Fruit fly (Drosophila melanogaster) whole organism, embryonic: ENCODE results near the gene CG44001.

ENCODE experiments used
- Abd-B ChIP-seq: fragments of 200-800 bp; sonication (Bioruptor generic); optimal IDR thresholded peaks from 2 replicates; lab custom pipeline; 2018; ENCODE audit warnings: missing biosample characterization, mild to moderate bottlenecking, missing genetic modification characterization, moderate library complexity
- Ada2b ChIP-seq: fragments of 200-800 bp; sonication (Bioruptor generic); IDR thresholded peaks from 2 replicates; pipeline ENCODE4 v1.3.6; 2022; ENCODE audit warnings: missing biosample characterization, missing genetic modification characterization
- Bgb ChIP-seq: fragments of 200-800 bp; sonication (Bioruptor generic); IDR thresholded peaks from 2 replicates; pipeline ENCODE4 v1.3.6; 2022; ENCODE audit warnings: missing biosample characterization, missing genetic modification characterization; ENCODE audit not compliant: partially characterized antibody
- CG10366 ChIP-seq: fragments of 200-800 bp; sonication (Bioruptor generic); IDR thresholded peaks from 2 replicates; pipeline ENCODE4 v1.3.6; 2022; ENCODE audit warnings: missing biosample characterization, missing genetic modification characterization
- CG11398 ChIP-seq: fragments of 200-800 bp; sonication (Bioruptor generic); optimal IDR thresholded peaks from 2 replicates; lab custom pipeline; 2016; ENCODE audit warnings: missing biosample characterization, missing genetic modification characterization
- CG11695 ChIP-seq: fragments of 200-800 bp; sonication (Bioruptor generic); IDR thresholded peaks from 3 replicates; pipeline ENCODE4 v1.3.6; 2022; ENCODE audit warnings: missing biosample characterization, missing genetic modification characterization
- CG12219 ChIP-seq: fragments of 200-800 bp; sonication (Bioruptor generic); optimal IDR thresholded peaks from 3 replicates; lab custom pipeline; 2018; ENCODE audit warnings: missing biosample characterization, mild to moderate bottlenecking, missing genetic modification characterization
- CG15601 ChIP-seq: fragments of 200-800 bp; sonication (Bioruptor generic); optimal IDR thresholded peaks from 3 replicates; lab custom pipeline; 2019; ENCODE audit warnings: missing biosample characterization, mild to moderate bottlenecking, missing genetic modification characterization, moderate library complexity
- CG17361 ChIP-seq: fragments of 200-800 bp; sonication (Bioruptor generic); IDR thresholded peaks from 3 replicates; pipeline ENCODE4 v1.3.6; 2022; ENCODE audit warnings: missing biosample characterization, missing genetic modification characterization
- CG2120 ChIP-seq: fragments of 200-800 bp; sonication (Bioruptor generic); optimal IDR thresholded peaks from 3 replicates; lab custom pipeline; 2016; ENCODE audit warnings: missing biosample characterization, missing genetic modification characterization
- CG31441 ChIP-seq: fragments of 200-800 bp; sonication (Bioruptor generic); IDR thresholded peaks from 2 replicates; pipeline ENCODE4 v1.3.6; 2022; ENCODE audit warnings: missing biosample characterization, missing genetic modification characterization
- CG43689 ChIP-seq: fragments of 200-800 bp; sonication (Bioruptor generic); IDR thresholded peaks from 2 replicates; pipeline ENCODE4 v1.3.6; 2022; ENCODE audit warnings: missing biosample characterization, missing genetic modification characterization
- CG4707 ChIP-seq: fragments of 200-800 bp; sonication (Bioruptor generic); optimal IDR thresholded peaks from 2 replicates; lab custom pipeline; 2018; ENCODE audit warnings: missing biosample characterization, mild to moderate bottlenecking, missing genetic modification characterization, moderate library complexity
- CG4854 ChIP-seq: fragments of 200-800 bp; sonication (Bioruptor generic); optimal IDR thresholded peaks from 2 replicates; lab custom pipeline; 2016; ENCODE audit warnings: missing biosample characterization, missing genetic modification characterization, inconsistent platforms
- CG7271 ChIP-seq: fragments of 200-800 bp; sonication (Bioruptor generic); optimal IDR thresholded peaks from 2 replicates; lab custom pipeline; 2018; ENCODE audit warnings: missing biosample characterization, mild to moderate bottlenecking, missing genetic modification characterization, moderate library complexity
- CG7357 ChIP-seq: fragments of 200-800 bp; sonication (Bioruptor generic); IDR thresholded peaks from 3 replicates; pipeline ENCODE4 v1.3.6; 2022; ENCODE audit warnings: missing biosample characterization, missing genetic modification characterization
- CG8924 ChIP-seq: fragments of 200-800 bp; optimal IDR thresholded peaks from 3 replicates; lab custom pipeline; 2019; ENCODE audit warnings: missing biosample characterization, mild to moderate bottlenecking, missing genetic modification characterization, moderate library complexity
- CG9817 ChIP-seq: fragments of 200-800 bp; sonication (Bioruptor generic); optimal IDR thresholded peaks from 2 replicates; lab custom pipeline; 2018; ENCODE audit warnings: missing biosample characterization, mild to moderate bottlenecking, missing genetic modification characterization, moderate library complexity
- CTCF ChIP-seq: fragments of 200-800 bp; sonication (Bioruptor generic); optimal IDR thresholded peaks from 2 replicates; lab custom pipeline; 2017; ENCODE audit warnings: missing biosample characterization, mild to moderate bottlenecking, missing genetic modification characterization, moderate library complexity
- Chrac-16 ChIP-seq: fragments of 200-800 bp; sonication (Bioruptor generic); optimal IDR thresholded peaks from 3 replicates; lab custom pipeline; 2016; ENCODE audit warnings: missing biosample characterization, missing genetic modification characterization
- CkIIα-i1 ChIP-seq: fragments of 200-800 bp; sonication (Bioruptor generic); IDR thresholded peaks from 2 replicates; pipeline ENCODE4 v1.3.6; 2022; ENCODE audit warnings: missing biosample characterization, missing genetic modification characterization
- Drgx ChIP-seq: fragments of 200-800 bp; sonication (Bioruptor generic); IDR thresholded peaks from 2 replicates; pipeline ENCODE4 v1.3.6; 2022; ENCODE audit warnings: missing biosample characterization, missing genetic modification characterization
- Gsc ChIP-seq: fragments of 200-800 bp; sonication (Bioruptor generic); IDR thresholded peaks from 2 replicates; pipeline ENCODE4 v1.3.6; 2022; ENCODE audit warnings: missing biosample characterization, missing genetic modification characterization
- NC2α ChIP-seq: fragments of 200-800 bp; sonication (Bioruptor generic); optimal IDR thresholded peaks from 2 replicates; lab custom pipeline; 2016; ENCODE audit warnings: missing biosample characterization, missing genetic modification characterization
- NC2β ChIP-seq: fragments of 200-800 bp; sonication (Bioruptor generic); optimal IDR thresholded peaks from 2 replicates; lab custom pipeline; 2016; ENCODE audit warnings: missing biosample characterization, missing genetic modification characterization
- PHDP ChIP-seq: fragments of 200-800 bp; sonication (Bioruptor generic); optimal IDR thresholded peaks from 3 replicates; lab custom pipeline; 2018; ENCODE audit warnings: missing biosample characterization, mild to moderate bottlenecking, missing genetic modification characterization, moderate library complexity
- Rfx ChIP-seq: fragments of 200-800 bp; sonication (Bioruptor generic); IDR thresholded peaks from 2 replicates; pipeline ENCODE4 v1.3.6; 2022; ENCODE audit warnings: missing biosample characterization, missing genetic modification characterization
- abd-A ChIP-seq: fragments of 200-800 bp; sonication (Bioruptor generic); optimal IDR thresholded peaks from 3 replicates; lab custom pipeline; 2019; ENCODE audit warnings: missing biosample characterization, mild to moderate bottlenecking, missing genetic modification characterization, moderate library complexity
- chif ChIP-seq, 2 experiments: fragments of 200-800 bp; sonication (Bioruptor generic); optimal IDR thresholded peaks; 3 replicates each; lab custom pipeline; 2016; ENCODE audit warnings: missing biosample characterization in 2 of 2, missing genetic modification characterization in 2 of 2
- da ChIP-seq: fragments of 200-800 bp; sonication (Bioruptor generic); optimal IDR thresholded peaks from 2 replicates; lab custom pipeline; 2016; ENCODE audit warnings: missing biosample characterization, missing genetic modification characterization
- dmrt99B ChIP-seq: fragments of 200-800 bp; sonication (Bioruptor generic); optimal IDR thresholded peaks from 2 replicates; lab custom pipeline; 2018; ENCODE audit warnings: missing biosample characterization, mild to moderate bottlenecking, missing genetic modification characterization, moderate library complexity
- en ChIP-seq: fragments of 200-800 bp; sonication (Bioruptor generic); optimal IDR thresholded peaks from 2 replicates; lab custom pipeline; 2016; ENCODE audit warnings: missing biosample characterization, missing genetic modification characterization
- grau ChIP-seq: fragments of 200-800 bp; optimal IDR thresholded peaks from 3 replicates; lab custom pipeline; 2019; ENCODE audit warnings: missing biosample characterization, mild to moderate bottlenecking, missing genetic modification characterization, moderate library complexity
- gro ChIP-seq: fragments of 200-800 bp; sonication (Bioruptor generic); optimal IDR thresholded peaks from 2 replicates; lab custom pipeline; 2016; ENCODE audit warnings: missing biosample characterization, missing genetic modification characterization
- ham ChIP-seq: fragments of 200-800 bp; sonication (Bioruptor generic); IDR thresholded peaks from 2 replicates; pipeline ENCODE4 v1.3.6; 2022; ENCODE audit warnings: missing biosample characterization, missing genetic modification characterization
- hb ChIP-seq: fragments of 200-800 bp; sonication (Bioruptor generic); IDR thresholded peaks from 3 replicates; pipeline ENCODE4 v1.3.6; 2022; ENCODE audit warnings: missing biosample characterization, missing genetic modification characterization; ENCODE audit not compliant: partially characterized antibody
- hth ChIP-seq: fragments of >200 bp; optimal IDR thresholded peaks from 2 replicates; lab custom pipeline; 2017; ENCODE audit warnings: inconsistent platforms
- insv ChIP-seq, 2 experiments: fragments of 200-800 bp; sonication (Bioruptor generic); optimal IDR thresholded peaks; 3 replicates each; lab custom pipeline; 2016 to 2018; ENCODE audit warnings: missing biosample characterization in 2 of 2, missing genetic modification characterization in 2 of 2
- lbe ChIP-seq: fragments of 200-800 bp; sonication (Bioruptor generic); optimal IDR thresholded peaks from 2 replicates; lab custom pipeline; 2016; ENCODE audit warnings: missing biosample characterization, mild to moderate bottlenecking, missing genetic modification characterization
- lilli ChIP-seq: fragments of 200-800 bp; sonication (Bioruptor generic); optimal IDR thresholded peaks from 3 replicates; lab custom pipeline; 2016; ENCODE audit warnings: missing biosample characterization, missing genetic modification characterization
- lmd ChIP-seq: fragments of 200-800 bp; sonication (Bioruptor generic); IDR thresholded peaks from 2 replicates; pipeline ENCODE4 v1.3.6; 2022; ENCODE audit warnings: missing biosample characterization, missing genetic modification characterization
- nerfin-2 ChIP-seq: fragments of 200-800 bp; sonication (Bioruptor generic); IDR thresholded peaks from 2 replicates; pipeline ENCODE4 v1.3.6; 2022; ENCODE audit warnings: missing biosample characterization, missing genetic modification characterization; ENCODE audit not compliant: partially characterized antibody
- pho ChIP-seq: fragments of 200-800 bp; sonication (Bioruptor generic); optimal IDR thresholded peaks from 2 replicates; lab custom pipeline; 2016; ENCODE audit warnings: missing biosample characterization, missing genetic modification characterization
- ranshi ChIP-seq: fragments of 200-800 bp; sonication (Bioruptor generic); IDR thresholded peaks from 2 replicates; pipeline ENCODE4 v1.3.6; 2022; ENCODE audit warnings: missing biosample characterization, missing genetic modification characterization
- row ChIP-seq: fragments of 200-800 bp; sonication (Bioruptor generic); IDR thresholded peaks from 3 replicates; pipeline ENCODE4 v1.3.6; 2022; ENCODE audit warnings: missing biosample characterization, missing genetic modification characterization
- sqz ChIP-seq: fragments of 200-800 bp; sonication (Bioruptor generic); optimal IDR thresholded peaks from 3 replicates; lab custom pipeline; 2018; ENCODE audit warnings: missing biosample characterization, mild to moderate bottlenecking, missing genetic modification characterization
- stwl ChIP-seq: fragments of 200-800 bp; sonication (Bioruptor generic); optimal IDR thresholded peaks from 3 replicates; lab custom pipeline; 2018; ENCODE audit warnings: missing biosample characterization, mild to moderate bottlenecking, missing genetic modification characterization, moderate library complexity
- sug ChIP-seq: fragments of 200-800 bp; optimal IDR thresholded peaks from 2 replicates; lab custom pipeline; 2019; ENCODE audit warnings: missing biosample characterization, mild to moderate bottlenecking, missing genetic modification characterization, moderate library complexity
- ttk ChIP-seq: fragments of 200-800 bp; sonication (Bioruptor generic); IDR thresholded peaks from 2 replicates; pipeline ENCODE4 v2.1.2; 2022; ENCODE audit warnings: missing biosample characterization, missing genetic modification characterization
- tx ChIP-seq: fragments of 200-800 bp; sonication (Bioruptor generic); optimal IDR thresholded peaks from 2 replicates; lab custom pipeline; 2016; ENCODE audit warnings: missing biosample characterization, missing genetic modification characterization
- zen2 ChIP-seq: fragments of 200-800 bp; sonication (Bioruptor generic); IDR thresholded peaks from 3 replicates; pipeline ENCODE4 v1.3.6; 2022; ENCODE audit warnings: missing biosample characterization, missing genetic modification characterization; ENCODE audit not compliant: partially characterized antibody

Gene CG44001

DNA sequence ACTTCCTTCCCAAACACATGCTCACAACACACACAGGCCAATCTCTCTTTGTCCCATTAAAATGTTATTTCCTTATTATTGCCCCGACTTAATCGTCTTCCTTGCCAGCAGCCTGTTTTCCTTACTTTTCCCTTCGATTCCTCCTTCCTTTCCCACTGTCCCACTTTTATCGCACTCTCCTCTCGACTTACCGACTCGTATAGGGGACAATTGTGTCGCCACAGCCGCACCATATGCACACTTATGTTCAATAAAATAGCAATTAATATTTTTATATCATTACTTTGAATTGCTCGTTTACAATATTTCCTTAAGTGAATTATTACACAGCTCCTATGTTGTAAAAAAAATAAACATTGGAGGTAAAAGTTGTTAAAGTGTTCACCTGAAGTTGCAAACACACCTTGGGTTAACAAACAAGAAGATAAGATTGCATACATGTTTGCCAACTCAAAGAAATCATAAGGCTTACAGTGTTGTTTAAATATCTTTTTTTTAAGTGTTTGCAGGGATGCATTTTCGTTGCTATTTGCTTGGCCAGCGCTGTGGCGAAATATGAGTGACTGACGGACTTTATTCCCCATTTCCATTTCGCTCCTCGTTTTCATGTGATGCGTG lies 43.9 kb downstream of the CG44001 start (continued):
- TF ChIP-seq CG31441 (GFP tag; lab: Robert Waterston, UW) (peak; percentile 92), chif (GFP tag; optimal IDR thresholded peaks at IDR 0.05; lab: Kevin White, UChicago) (peak; percentile 62 to 83), Rfx (peak; percentile 54; the same call in 1 of the 2 replicates), CG11398 (peak; percentile 43), row (GFP tag; lab: Robert Waterston, UW) (peak; percentile 69), NC2α (GFP tag; lab: Kevin White, UChicago) (peak; percentile 30), nerfin-2 (GFP tag; lab: Robert Waterston, UW) (no peak), CG17361 (GFP tag; lab: Robert Waterston, UW) (peak; percentile 89), CG4707 (peak; percentile 61), sqz (peak; percentile 60), CG2120 (GFP tag; lab: Kevin White, UChicago) (peak; percentile 70), CG43689 (peak; percentile 62; the same call in 1 of the 2 replicates), CG7357 (GFP tag; lab: Robert Waterston, UW) (peak; percentile 23; the same call in 1 of the 3 replicates), CG4854 (peak; percentile 68), stwl (tag; lab: Kevin White, UChicago) (no peak), Drgx (GFP tag; lab: Robert Waterston, UW) (peak; percentile 67), lbe (GFP tag; lab: Kevin White, UChicago) (peak; percentile 50), CG15601 (tag; lab: Kevin White, UChicago) (peak; percentile 77), CTCF (GFP tag; lab: Kevin White, UChicago) (peak; percentile 34), hb (GFP tag; lab: Robert Waterston, UW) (no peak), PHDP (tag; lab: Kevin White, UChicago) (peak; percentile 85), ranshi (peak; percentile 46; the same call in 1 of the 2 replicates), CG8924 (peak; percentile 86), Ada2b (peak; percentile 54), dmrt99B (peak; percentile 90), pho (GFP tag; lab: Kevin White, UChicago) (peak; percentile 24), Gsc (GFP tag; lab: Robert Waterston, UW) (no peak), gro (peak; percentile 72), CG7271 (no peak), Bgb (GFP tag; lab: Robert Waterston, UW) (no peak), ttk (GFP tag; lab: Robert Waterston, UW) (peak; percentile 54; the same call in 1 of the 2 replicates), sug (tag; lab: Kevin White, UChicago) (peak; percentile 47), lilli (GFP tag; lab: Kevin White, UChicago) (peak; percentile 78), abd-A (tag; lab: Kevin White, UChicago) (peak; percentile 59), CG11695 (peak; percentile 84), lmd (GFP tag; lab: Robert Waterston, UW) (peak; percentile 68), zen2 (no peak), ham (no peak), da (GFP tag; lab: Kevin White, UChicago) (peak; percentile 42), Abd-B (GFP tag; lab: Kevin White, UChicago) (peak; percentile 61), CkIIα-i1 (no peak), CG9817 (tag; lab: Kevin White, UChicago) (peak; percentile 61), tx (GFP tag; lab: Kevin White, UChicago) (peak; percentile 67), hth (lab: Kevin White, UChicago) (no peak), CG10366 (GFP tag; lab: Robert Waterston, UW) (peak; percentile 36; the same call in 1 of the 2 replicates), CG12219 (GFP tag; lab: Kevin White, UChicago) (peak; percentile 79), insv (GFP tag; optimal IDR thresholded peaks at IDR 0.05; lab: Kevin White, UChicago) (no peak), en (GFP tag; lab: Kevin White, UChicago) (peak; percentile 54), Chrac-16 (GFP tag; lab: Kevin White, UChicago) (peak; percentile 42), grau (tag; lab: Kevin White, UChicago) (peak; percentile 84), NC2β (GFP tag; lab: Kevin White, UChicago) (peak; percentile 56)
